Fruit fly (Drosophila melanogaster) whole organism, prepupa: ENCODE measurements around the gene Mnat9.

ENCODE experiments used
- Blimp-1 ChIP-seq: fragments of 200-800 bp; sonication (Bioruptor generic); optimal IDR thresholded peaks from 3 replicates; lab custom pipeline; 2017; ENCODE audit warnings: missing biosample characterization, missing genetic modification characterization, mild to moderate bottlenecking, moderate library complexity, missing genetic modification reagents
- CG10631 ChIP-seq: fragments of 200-800 bp; sonication (Bioruptor generic); optimal IDR thresholded peaks from 2 replicates; lab custom pipeline; 2016; ENCODE audit warnings: missing biosample characterization, missing genetic modification characterization
- CG11294 ChIP-seq: fragments of 200-800 bp; sonication (Bioruptor generic); IDR thresholded peaks from 2 replicates; pipeline ENCODE4 v1.3.6; 2022; ENCODE audit warnings: missing biosample characterization, missing genetic modification characterization
- CG15336 ChIP-seq: fragments of 200-800 bp; sonication (Bioruptor generic); IDR thresholded peaks from 2 replicates; pipeline ENCODE4 v1.3.6; 2022; ENCODE audit warnings: missing biosample characterization, missing genetic modification characterization
- CG3032 ChIP-seq: fragments of 200-800 bp; optimal IDR thresholded peaks from 2 replicates; lab custom pipeline; 2019; ENCODE audit warnings: missing biosample characterization, mild to moderate bottlenecking, missing genetic modification characterization, moderate library complexity
- CG32006 ChIP-seq: fragments of 200-800 bp; sonication (Bioruptor generic); optimal IDR thresholded peaks from 3 replicates; lab custom pipeline; 2017; ENCODE audit warnings: missing biosample characterization, mild to moderate bottlenecking, missing genetic modification characterization
- CG34406 ChIP-seq: fragments of 200-800 bp; sonication (Bioruptor generic); optimal IDR thresholded peaks from 3 replicates; lab custom pipeline; 2016; ENCODE audit warnings: missing biosample characterization, missing genetic modification characterization
- CG3919 ChIP-seq: fragments of 200-800 bp; sonication (Bioruptor generic); optimal IDR thresholded peaks from 3 replicates; lab custom pipeline; 2016; ENCODE audit warnings: missing biosample characterization, missing genetic modification characterization
- CG4318 ChIP-seq: fragments of 200-800 bp; sonication (Bioruptor generic); optimal IDR thresholded peaks from 3 replicates; lab custom pipeline; 2017; ENCODE audit warnings: missing biosample characterization, mild to moderate bottlenecking, missing genetic modification characterization
- CG6163 ChIP-seq: fragments of 200-800 bp; sonication (Bioruptor generic); IDR thresholded peaks from 3 replicates; pipeline ENCODE4 v1.3.6; 2022; ENCODE audit warnings: missing biosample characterization, missing genetic modification characterization
- CG6276 ChIP-seq: fragments of 200-800 bp; sonication (Bioruptor generic); optimal IDR thresholded peaks from 2 replicates; lab custom pipeline; 2017; ENCODE audit warnings: missing biosample characterization, mild to moderate bottlenecking, missing genetic modification characterization
- CG6792 ChIP-seq: fragments of 200-800 bp; sonication (Bioruptor generic); optimal IDR thresholded peaks from 3 replicates; lab custom pipeline; 2016; ENCODE audit warnings: missing biosample characterization, missing genetic modification characterization
- CG6854 ChIP-seq: fragments of 200-800 bp; sonication (Bioruptor generic); optimal IDR thresholded peaks from 2 replicates; lab custom pipeline; 2017; ENCODE audit warnings: missing biosample characterization, mild to moderate bottlenecking, missing genetic modification characterization
- CG9139 ChIP-seq: fragments of 200-800 bp; sonication (Bioruptor generic); optimal IDR thresholded peaks from 3 replicates; lab custom pipeline; 2017; ENCODE audit warnings: missing biosample characterization, mild to moderate bottlenecking, missing genetic modification characterization
- Eip75B ChIP-seq: fragments of 200-800 bp; sonication (Bioruptor generic); optimal IDR thresholded peaks from 3 replicates; lab custom pipeline; 2016; ENCODE audit warnings: missing biosample characterization, missing genetic modification characterization
- Ets96B ChIP-seq: fragments of 200-800 bp; optimal IDR thresholded peaks from 2 replicates; lab custom pipeline; 2019; ENCODE audit warnings: missing biosample characterization, mild to moderate bottlenecking, missing genetic modification characterization, moderate library complexity
- Hr39 ChIP-seq: fragments of 200-800 bp; sonication (Bioruptor generic); optimal IDR thresholded peaks from 2 replicates; lab custom pipeline; 2016; ENCODE audit warnings: missing biosample characterization, missing genetic modification characterization
- Lpt ChIP-seq: fragments of 200-800 bp; sonication (Bioruptor generic); optimal IDR thresholded peaks from 3 replicates; lab custom pipeline; 2016; ENCODE audit warnings: missing biosample characterization, missing genetic modification characterization
- achi ChIP-seq: fragments of 200-800 bp; sonication (Bioruptor generic); optimal IDR thresholded peaks from 3 replicates; lab custom pipeline; 2016; ENCODE audit warnings: missing biosample characterization, missing genetic modification characterization
- dsx ChIP-seq: fragments of 200-800 bp; optimal IDR thresholded peaks from 3 replicates; lab custom pipeline; 2019; ENCODE audit warnings: missing biosample characterization, mild to moderate bottlenecking, missing genetic modification characterization, moderate library complexity; ENCODE audit not compliant: poor library complexity, severe bottlenecking
- esn ChIP-seq: fragments of 200-800 bp; sonication (Bioruptor generic); optimal IDR thresholded peaks from 2 replicates; lab custom pipeline; 2016; ENCODE audit warnings: missing biosample characterization, mild to moderate bottlenecking, missing genetic modification characterization, moderate library complexity
- fd59A ChIP-seq: fragments of 200-800 bp; sonication (Bioruptor generic); optimal IDR thresholded peaks from 2 replicates; lab custom pipeline; 2017; ENCODE audit warnings: missing biosample characterization, mild to moderate bottlenecking, missing genetic modification characterization, missing genetic modification reagents
- fkh ChIP-seq: fragments of 200-800 bp; sonication (Bioruptor generic); optimal IDR thresholded peaks from 3 replicates; lab custom pipeline; 2017; ENCODE audit warnings: missing biosample characterization, mild to moderate bottlenecking, missing genetic modification characterization, moderate library complexity
- net ChIP-seq: fragments of 200-800 bp; sonication (Bioruptor generic); optimal IDR thresholded peaks from 3 replicates; lab custom pipeline; 2016; ENCODE audit warnings: missing biosample characterization, missing genetic modification characterization
- spab ChIP-seq: fragments of 200-800 bp; sonication (Bioruptor generic); optimal IDR thresholded peaks from 2 replicates; lab custom pipeline; 2017; ENCODE audit warnings: missing biosample characterization, mild to moderate bottlenecking, missing genetic modification characterization, missing genetic modification reagents
- svp ChIP-seq: fragments of 200-800 bp; sonication (Bioruptor generic); peaks from one replicate; lab custom pipeline; 2016; ENCODE audit warnings: missing biosample characterization, missing genetic modification characterization
- topi ChIP-seq: fragments of 200-800 bp; sonication (Bioruptor generic); optimal IDR thresholded peaks from 3 replicates; lab custom pipeline; 2016; ENCODE audit warnings: missing biosample characterization, missing genetic modification characterization
- vri ChIP-seq: fragments of 200-800 bp; sonication (Bioruptor generic); optimal IDR thresholded peaks from 3 replicates; lab custom pipeline; 2016; ENCODE audit warnings: missing biosample characterization, mild to moderate bottlenecking, missing genetic modification characterization

The Mnat9 gene

DNA sequence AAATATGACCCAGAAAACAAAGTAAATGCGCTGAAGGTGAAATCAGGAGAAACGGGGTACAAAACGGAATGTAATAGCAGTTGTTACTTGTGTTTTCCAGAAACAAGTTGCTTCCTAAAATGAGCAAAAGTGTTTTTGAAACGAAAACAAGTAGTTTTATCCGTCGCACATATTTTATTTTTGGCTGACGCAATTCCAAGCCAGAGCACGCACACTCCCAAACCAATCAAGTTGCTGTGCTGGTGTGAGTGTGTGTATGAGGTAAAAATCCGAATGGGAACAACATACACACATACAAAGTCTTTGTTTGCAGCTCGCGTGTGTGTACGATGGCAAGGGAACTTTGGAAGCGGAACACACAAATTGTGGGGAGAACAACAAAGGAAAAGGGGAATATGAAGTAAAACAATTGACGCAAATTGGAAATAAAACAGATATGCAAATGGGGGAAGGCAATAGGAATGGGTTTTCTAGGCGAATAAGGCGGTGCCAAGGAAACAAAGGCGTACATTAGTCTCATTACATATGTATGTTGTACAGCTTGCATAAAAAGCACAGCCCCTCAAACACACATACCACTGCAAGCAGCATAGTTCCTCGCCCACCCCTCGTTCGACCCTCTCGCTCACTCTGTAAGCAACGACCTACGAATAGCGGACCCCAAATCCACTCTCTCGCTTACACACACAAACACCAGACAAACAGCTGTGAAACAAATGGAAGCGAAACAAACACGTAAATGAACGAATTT lies 7.3 kb downstream of the Mnat9 start (continued):
- TF ChIP-seq spab (GFP tag; lab: Kevin White, UChicago), result no peak
- no peak for TF ChIP-seq CG4318 (GFP tag; lab: Kevin White, UChicago)
- peak; percentile 55 for TF ChIP-seq CG9139 (GFP tag; lab: Kevin White, UChicago)
- TF ChIP-seq CG6163 (GFP tag; lab: Robert Waterston, UW), result no peak
- no peak for TF ChIP-seq CG3032 (tag; lab: Kevin White, UChicago)
- TF ChIP-seq CG6276, result peak; percentile 98
- no peak for TF ChIP-seq CG10631
- no peak for TF ChIP-seq CG34406 (GFP tag; lab: Kevin White, UChicago)
- TF ChIP-seq fd59A (GFP tag; lab: Kevin White, UChicago), result no peak
- no peak for TF ChIP-seq CG6792 (GFP tag; lab: Kevin White, UChicago)
- peak; percentile 3 for TF ChIP-seq CG32006 (GFP tag; lab: Kevin White, UChicago)
- TF ChIP-seq esn, result no peak
- TF ChIP-seq, all 60 proteins: peak for 14

- TF ChIP-seq Ets96B (tag; lab: Kevin White, UChicago) (no peak), svp (GFP tag; lab: Kevin White, UChicago) (peak; percentile 57), fkh (GFP tag; lab: Kevin White, UChicago) (peak; percentile 57)
These were observed 7.9 kb downstream of the Mnat9 start for dm6 chr3R:31608030-31608429.

DNA sequence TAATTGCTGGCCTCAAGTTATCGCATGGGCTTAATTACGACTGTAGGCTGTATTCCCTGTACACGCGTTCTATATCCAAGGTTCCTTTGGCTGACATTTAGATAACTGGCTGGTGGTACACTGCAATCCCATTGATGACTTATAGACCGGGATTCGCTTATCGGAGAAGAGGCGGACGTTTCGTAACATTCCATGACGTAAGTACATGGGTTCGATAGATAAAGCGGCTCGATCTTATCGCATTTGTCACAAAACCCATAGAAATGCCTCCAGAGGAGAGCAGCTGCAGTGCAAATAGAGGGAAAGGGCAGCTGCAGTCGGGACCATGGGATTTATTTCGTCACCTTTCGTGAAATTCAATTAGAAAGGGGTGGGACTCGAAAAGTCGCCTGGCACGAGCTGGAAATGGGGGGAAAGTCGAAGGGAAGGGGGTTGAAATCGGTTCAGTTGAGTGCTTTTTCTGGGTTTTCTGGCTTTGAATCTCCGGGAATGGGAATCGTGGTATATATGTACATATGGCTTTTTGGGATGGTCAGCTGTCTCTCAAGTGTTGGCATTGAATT lies 8.6 kb downstream of the Mnat9 start:
- TF ChIP-seq Eip75B (GFP tag; lab: Kevin White, UChicago) (no peak), achi (GFP tag; lab: Kevin White, UChicago) (no peak), CG11294 (GFP tag; lab: Robert Waterston, UW) (no peak), CG3919 (GFP tag; lab: Kevin White, UChicago) (no peak), CG15336 (GFP tag; lab: Robert Waterston, UW) (no peak), vri (GFP tag; lab: Kevin White, UChicago) (peak; percentile 87), net (GFP tag; lab: Kevin White, UChicago) (no peak), svp (GFP tag; lab: Kevin White, UChicago) (peak; percentile 62), CG9139 (GFP tag; lab: Kevin White, UChicago) (no peak), Hr39 (GFP tag; lab: Kevin White, UChicago) (no peak), topi (GFP tag; lab: Kevin White, UChicago) (no peak), dsx (GFP tag; lab: Kevin White, UChicago) (no peak)

dm6 chr3R:31606242-31607143 lies 9.5 kb downstream of the Mnat9 start:
- no peak for TF ChIP-seq CG32006 (GFP tag; lab: Kevin White, UChicago)
- TF ChIP-seq svp (GFP tag; lab: Kevin White, UChicago), result peak; percentile 57
- no peak for TF ChIP-seq CG6854 (GFP tag; lab: Kevin White, UChicago)

dm6 chr3R:31605790-31606189 lies 10.2 kb downstream of the Mnat9 start:
- peak; percentile 18 for TF ChIP-seq Blimp-1 (GFP tag; lab: Kevin White, UChicago)
- no peak for TF ChIP-seq Lpt (GFP tag; lab: Kevin White, UChicago)
- TF ChIP-seq svp (GFP tag; lab: Kevin White, UChicago), result peak; percentile 83
